Fruit fly (Drosophila melanogaster) whole organism, embryonic: ENCODE data around the gene CG13407.

ENCODE experiments used
- Adf1 ChIP-seq: fragments of 200-800 bp; sonication (Bioruptor generic); IDR thresholded peaks from 2 replicates; pipeline ENCODE4 v1.3.6; 2022; ENCODE audit warnings: missing biosample characterization, missing genetic modification characterization
- Atf-2 ChIP-seq: fragments of 200-800 bp; sonication (Bioruptor generic); optimal IDR thresholded peaks from 2 replicates; lab custom pipeline; 2016; ENCODE audit warnings: missing biosample characterization, missing genetic modification characterization
- CG10565 ChIP-seq: fragments of 200-800 bp; sonication (Bioruptor generic); optimal IDR thresholded peaks from 3 replicates; lab custom pipeline; 2016; ENCODE audit warnings: missing biosample characterization, mild to moderate bottlenecking, missing genetic modification characterization
- CG11504 ChIP-seq: fragments of 200-800 bp; sonication (Bioruptor generic); optimal IDR thresholded peaks from 3 replicates; lab custom pipeline; 2019; ENCODE audit warnings: missing biosample characterization, mild to moderate bottlenecking, missing genetic modification characterization, moderate library complexity
- CG12236 ChIP-seq: fragments of 200-800 bp; sonication (Bioruptor generic); optimal IDR thresholded peaks from 2 replicates; lab custom pipeline; 2016; ENCODE audit warnings: missing biosample characterization, missing genetic modification characterization
- CG12769 ChIP-seq: fragments of 200-800 bp; sonication (Bioruptor generic); optimal IDR thresholded peaks from 2 replicates; lab custom pipeline; 2019; ENCODE audit warnings: missing biosample characterization, mild to moderate bottlenecking, missing genetic modification characterization, moderate library complexity
- CG14860 ChIP-seq: fragments of 200-800 bp; sonication (Bioruptor generic); IDR thresholded peaks from 3 replicates; pipeline ENCODE4 v1.3.6; 2022; ENCODE audit warnings: missing biosample characterization, missing genetic modification characterization; ENCODE audit not compliant: partially characterized antibody
- CG17829 ChIP-seq: fragments of 200-800 bp; optimal IDR thresholded peaks from 2 replicates; lab custom pipeline; 2019; ENCODE audit warnings: missing biosample characterization, mild to moderate bottlenecking, missing genetic modification characterization, moderate library complexity
- CG30020 ChIP-seq: fragments of 200-800 bp; optimal IDR thresholded peaks from 2 replicates; lab custom pipeline; 2019; ENCODE audit warnings: missing biosample characterization, mild to moderate bottlenecking, missing genetic modification characterization, moderate library complexity
- CG31365 ChIP-seq: fragments of 200-800 bp; sonication (Bioruptor generic); optimal IDR thresholded peaks from 2 replicates; lab custom pipeline; 2018; ENCODE audit warnings: missing biosample characterization, mild to moderate bottlenecking, missing genetic modification characterization
- CG34224 ChIP-seq: fragments of 200-800 bp; sonication (Bioruptor generic); IDR thresholded peaks from 3 replicates; pipeline ENCODE4 v1.3.6; 2022; ENCODE audit warnings: missing biosample characterization, missing genetic modification characterization; ENCODE audit not compliant: partially characterized antibody
- CG4404 ChIP-seq: fragments of 200-800 bp; sonication (Bioruptor generic); IDR thresholded peaks from 2 replicates; pipeline ENCODE4 v1.3.6; 2022; ENCODE audit warnings: missing biosample characterization, missing genetic modification characterization
- CG4820 ChIP-seq: fragments of 200-800 bp; sonication (Bioruptor generic); optimal IDR thresholded peaks from 3 replicates; lab custom pipeline; 2016; ENCODE audit warnings: missing biosample characterization, missing genetic modification characterization
- CG5953 ChIP-seq: fragments of 200-800 bp; sonication (Bioruptor generic); IDR thresholded peaks from 2 replicates; pipeline ENCODE4 v1.3.6; 2022; ENCODE audit warnings: missing biosample characterization, missing genetic modification characterization
- CG6765 ChIP-seq: fragments of 200-800 bp; sonication (Bioruptor generic); optimal IDR thresholded peaks from 3 replicates; lab custom pipeline; 2017; ENCODE audit warnings: missing biosample characterization, mild to moderate bottlenecking, missing genetic modification characterization
- CG6791 ChIP-seq: fragments of 200-800 bp; sonication (Bioruptor generic); IDR thresholded peaks from 3 replicates; pipeline ENCODE4 v1.3.6; 2022; ENCODE audit warnings: missing biosample characterization, missing genetic modification characterization; ENCODE audit not compliant: partially characterized antibody
- CG6854 ChIP-seq: fragments of 200-800 bp; sonication (Bioruptor generic); optimal IDR thresholded peaks from 3 replicates; lab custom pipeline; 2017; ENCODE audit warnings: missing biosample characterization, mild to moderate bottlenecking, missing genetic modification characterization
- CG7372 ChIP-seq: fragments of 200-800 bp; sonication (Bioruptor generic); IDR thresholded peaks from 2 replicates; pipeline ENCODE4 v1.3.6; 2022; ENCODE audit warnings: missing biosample characterization, missing genetic modification characterization
- CG7745 ChIP-seq: fragments of 200-800 bp; sonication (Bioruptor generic); optimal IDR thresholded peaks from 2 replicates; lab custom pipeline; 2018; ENCODE audit warnings: missing biosample characterization, mild to moderate bottlenecking, missing genetic modification characterization, moderate library complexity
- CG9797 ChIP-seq: fragments of 200-800 bp; sonication (Bioruptor generic); optimal IDR thresholded peaks from 3 replicates; lab custom pipeline; 2018; ENCODE audit warnings: missing biosample characterization, mild to moderate bottlenecking, missing genetic modification characterization
- D ChIP-seq, 2 experiments: fragments of 200-800 bp in 1 of 2; fragments of >200 bp in 1 of 2; sonication (Bioruptor generic) in 1 of 2; optimal IDR thresholded peaks; 2 replicates in 1 of 2; 3 replicates in 1 of 2; lab custom pipeline; 2017; ENCODE audit warnings: mild to moderate bottlenecking in 1 of 2, missing biosample characterization in 1 of 2, missing genetic modification characterization in 1 of 2, missing genetic modification reagents in 1 of 2
- Dek ChIP-seq: fragments of 200-800 bp; sonication (Bioruptor generic); optimal IDR thresholded peaks from 3 replicates; lab custom pipeline; 2019; ENCODE audit warnings: missing biosample characterization, mild to moderate bottlenecking, missing genetic modification characterization, moderate library complexity
- Dfd ChIP-seq, 2 experiments: fragments of >200 bp; optimal IDR thresholded peaks; 2 replicates each; lab custom pipeline; 2017; ENCODE audit warnings: missing biosample characterization in 2 of 2, missing genetic modification characterization in 2 of 2
- Fer1 ChIP-seq: fragments of 200-800 bp; sonication (Bioruptor generic); optimal IDR thresholded peaks from 2 replicates; lab custom pipeline; 2017; ENCODE audit warnings: missing biosample characterization, mild to moderate bottlenecking, missing genetic modification characterization
- GATAe ChIP-seq: fragments of 200-800 bp; sonication (Bioruptor generic); conservative IDR thresholded peaks from 2 replicates; pipeline ENCODE4 v1.3.6; 2022; ENCODE audit warnings: missing biosample characterization, missing genetic modification characterization
- H15 ChIP-seq: fragments of 200-800 bp; sonication (Bioruptor generic); IDR thresholded peaks from 3 replicates; pipeline ENCODE4 v1.3.6; 2022; ENCODE audit warnings: missing biosample characterization, missing genetic modification characterization
- Hand ChIP-seq: fragments of 200-800 bp; sonication (Bioruptor generic); optimal IDR thresholded peaks from 2 replicates; lab custom pipeline; 2017; ENCODE audit warnings: mild to moderate bottlenecking, missing biosample characterization, missing genetic modification reagents, missing genetic modification characterization
- Hr39 ChIP-seq: fragments of >200 bp; optimal IDR thresholded peaks from 2 replicates; lab custom pipeline; 2017
- Lim3 ChIP-seq: fragments of 200-800 bp; sonication (Bioruptor generic); IDR thresholded peaks from 2 replicates; pipeline ENCODE4 v1.3.6; 2022; ENCODE audit warnings: missing biosample characterization, missing genetic modification characterization
- Mrtf ChIP-seq: fragments of 200-800 bp; sonication (Bioruptor generic); IDR thresholded peaks from 3 replicates; pipeline ENCODE4 v1.3.6; 2022; ENCODE audit warnings: missing biosample characterization, missing genetic modification characterization
- Myb ChIP-seq: fragments of 200-800 bp; sonication (Bioruptor generic); optimal IDR thresholded peaks from 2 replicates; lab custom pipeline; 2016; ENCODE audit warnings: missing biosample characterization, missing genetic modification characterization
- al ChIP-seq: fragments of 200-800 bp; sonication (Bioruptor generic); IDR thresholded peaks from 2 replicates; pipeline ENCODE4 v1.3.6; 2022; ENCODE audit warnings: missing biosample characterization, missing genetic modification characterization
- ato ChIP-seq: fragments of 200-800 bp; sonication (Bioruptor generic); IDR thresholded peaks from 2 replicates; pipeline ENCODE4 v1.3.6; 2022; ENCODE audit warnings: missing biosample characterization, missing genetic modification characterization; ENCODE audit not compliant: partially characterized antibody
- cato ChIP-seq: fragments of 200-800 bp; sonication (Bioruptor generic); optimal IDR thresholded peaks from 2 replicates; lab custom pipeline; 2016; ENCODE audit warnings: missing biosample characterization, missing genetic modification characterization, borderline replicate concordance
- crp ChIP-seq, 2 experiments: fragments of 200-800 bp; sonication (Bioruptor generic); optimal IDR thresholded peaks; 2 replicates in 1 of 2; 3 replicates in 1 of 2; lab custom pipeline; 2017; ENCODE audit warnings: missing biosample characterization in 2 of 2, missing genetic modification characterization in 2 of 2, mild to moderate bottlenecking in 1 of 2, moderate library complexity in 1 of 2
- emc ChIP-seq: fragments of 200-800 bp; sonication (Bioruptor generic); optimal IDR thresholded peaks from 2 replicates; lab custom pipeline; 2016; ENCODE audit warnings: missing biosample characterization, missing genetic modification characterization
- fd102C ChIP-seq: fragments of 200-800 bp; sonication (Bioruptor generic); optimal IDR thresholded peaks from 2 replicates; lab custom pipeline; 2018; ENCODE audit warnings: missing biosample characterization, mild to moderate bottlenecking, missing genetic modification characterization, moderate library complexity
- fd64A ChIP-seq: fragments of 200-800 bp; sonication (Bioruptor generic); optimal IDR thresholded peaks from 3 replicates; lab custom pipeline; 2018; ENCODE audit warnings: missing biosample characterization, mild to moderate bottlenecking, missing genetic modification characterization
- gcm2 ChIP-seq: fragments of 200-800 bp; sonication (Bioruptor generic); optimal IDR thresholded peaks from 2 replicates; lab custom pipeline; 2016; ENCODE audit warnings: missing biosample characterization, missing genetic modification characterization
- gfzf ChIP-seq: fragments of 200-800 bp; sonication (Bioruptor generic); optimal IDR thresholded peaks from 2 replicates; lab custom pipeline; 2016; ENCODE audit warnings: missing biosample characterization, mild to moderate bottlenecking, missing genetic modification characterization, moderate library complexity
- gro ChIP-seq: fragments of 200-800 bp; sonication (Bioruptor generic); optimal IDR thresholded peaks from 2 replicates; lab custom pipeline; 2016; ENCODE audit warnings: missing biosample characterization, missing genetic modification characterization
- lola ChIP-seq, 3 experiments: fragments of >200 bp in 2 of 3; fragments of 200-800 bp in 1 of 3; sonication (Bioruptor generic) in 1 of 3; optimal IDR thresholded peaks; 2 replicates each; lab custom pipeline; 2017 to 2019; ENCODE audit warnings: missing biosample characterization in 3 of 3, missing genetic modification characterization in 3 of 3, mild to moderate bottlenecking in 1 of 3, moderate library complexity in 1 of 3
- nom ChIP-seq: fragments of 200-800 bp; sonication (Bioruptor generic); optimal IDR thresholded peaks from 2 replicates; lab custom pipeline; 2017; ENCODE audit warnings: missing biosample characterization, missing genetic modification characterization, mild to moderate bottlenecking, moderate library complexity, missing genetic modification reagents
- org-1 ChIP-seq: fragments of 200-800 bp; sonication (Bioruptor generic); optimal IDR thresholded peaks from 2 replicates; lab custom pipeline; 2017; ENCODE audit warnings: missing biosample characterization, missing genetic modification characterization
- pan ChIP-seq, 4 experiments: fragments of >200 bp in 3 of 4; fragments of 200-800 bp in 1 of 4; sonication (Bioruptor generic) in 1 of 4; optimal IDR thresholded peaks in 3 of 4; IDR thresholded peaks in 1 of 4; 2 replicates each; pipeline versions ENCODE4 v1.3.6 to Lab custom; 2017 to 2022; ENCODE audit warnings: missing biosample characterization in 2 of 4, missing genetic modification characterization in 2 of 4, mixed read lengths in 1 of 4
- prd ChIP-seq, 3 experiments: fragments of >200 bp in 2 of 3; fragments of 200-800 bp in 1 of 3; sonication (Bioruptor generic) in 1 of 3; optimal IDR thresholded peaks in 2 of 3; IDR thresholded peaks in 1 of 3; 2 replicates in 2 of 3; 3 replicates in 1 of 3; pipeline versions ENCODE4 v1.3.6 to Lab custom; 2017 to 2022; ENCODE audit warnings: missing biosample characterization in 1 of 3, missing genetic modification characterization in 1 of 3
- schlank ChIP-seq: fragments of 200-800 bp; sonication (Bioruptor generic); optimal IDR thresholded peaks from 2 replicates; lab custom pipeline; 2018; ENCODE audit warnings: missing biosample characterization, mild to moderate bottlenecking, missing genetic modification characterization
- stc ChIP-seq: fragments of 200-800 bp; sonication (Bioruptor generic); IDR thresholded peaks from 2 replicates; pipeline ENCODE4 v1.3.6; 2022; ENCODE audit warnings: missing biosample characterization, missing genetic modification characterization
- twi ChIP-seq: fragments of 200-800 bp; optimal IDR thresholded peaks from 2 replicates; lab custom pipeline; 2019; ENCODE audit warnings: missing biosample characterization, mild to moderate bottlenecking, missing genetic modification characterization, moderate library complexity

The CG13407 gene

dm6 chr3R:22147426-22147825 is 44.2 kb downstream of the CG13407 start (continued):
- no peak for TF ChIP-seq GATAe (GFP tag; lab: Robert Waterston, UW)
- TF ChIP-seq Hr39 (lab: Kevin White, UChicago), result no peak
- TF ChIP-seq ato (GFP tag; lab: Robert Waterston, UW), result no peak
- TF ChIP-seq Fer1 (GFP tag; lab: Kevin White, UChicago), result peak; percentile 76
- no peak for TF ChIP-seq prd (optimal IDR thresholded peaks at IDR 0.05; lab: Kevin White, UChicago)
- peak; percentile 45; the same call in 1 of the 3 replicates for TF ChIP-seq prd (GFP tag; IDR thresholded peaks at IDR 0.05; lab: Robert Waterston, UW)
- TF ChIP-seq CG10565 (GFP tag; lab: Kevin White, UChicago), result no peak
- peak; percentile 69 for TF ChIP-seq fd64A
- no peak for TF ChIP-seq nom (GFP tag; lab: Kevin White, UChicago)
- TF ChIP-seq CG12236 (GFP tag; lab: Kevin White, UChicago), result no peak
- TF ChIP-seq CG17829 (tag; lab: Kevin White, UChicago), result peak; percentile 38
- peak; percentile 42 for TF ChIP-seq org-1 (GFP tag; lab: Kevin White, UChicago)
- TF ChIP-seq Hand (GFP tag; lab: Kevin White, UChicago), result no peak
- no peak for TF ChIP-seq gfzf (GFP tag; lab: Kevin White, UChicago)
- peak; percentile 1 for TF ChIP-seq CG11504 (tag; lab: Kevin White, UChicago)
- TF ChIP-seq pan (optimal IDR thresholded peaks at IDR 0.05; lab: Kevin White, UChicago), result no peak
- TF ChIP-seq pan (GFP tag; optimal IDR thresholded peaks at IDR 0.05 in 1 of 2, IDR thresholded peaks at IDR 0.05 in 1 of 2), result no peak
- TF ChIP-seq crp (GFP tag; optimal IDR thresholded peaks at IDR 0.05; lab: Kevin White, UChicago), result no peak
- peak; percentile 90 for TF ChIP-seq CG7745
- TF ChIP-seq D (optimal IDR thresholded peaks at IDR 0.05; lab: Kevin White, UChicago), result no peak
- TF ChIP-seq D (GFP tag; optimal IDR thresholded peaks at IDR 0.05; lab: Kevin White, UChicago), result peak; percentile 65
- TF ChIP-seq CG4404 (GFP tag; lab: Robert Waterston, UW), result no peak
- TF ChIP-seq lola (GFP tag; optimal IDR thresholded peaks at IDR 0.05; lab: Kevin White, UChicago), result peak in 1 of 3 experiments; percentile 49
- TF ChIP-seq twi (tag; lab: Kevin White, UChicago), result peak; percentile 70
- TF ChIP-seq CG7372 (GFP tag; lab: Robert Waterston, UW), result no peak
- no peak for TF ChIP-seq H15 (GFP tag; lab: Robert Waterston, UW)
- TF ChIP-seq gro, result no peak
- no peak for TF ChIP-seq CG14860 (GFP tag; lab: Robert Waterston, UW)
- no peak for TF ChIP-seq CG5953 (GFP tag; lab: Robert Waterston, UW)
- no peak for TF ChIP-seq Atf-2 (GFP tag; lab: Kevin White, UChicago)
- TF ChIP-seq Lim3, result no peak
- no peak for TF ChIP-seq CG4820 (GFP tag; lab: Kevin White, UChicago)
- no peak for TF ChIP-seq emc (GFP tag; lab: Kevin White, UChicago)
- no peak for TF ChIP-seq stc (GFP tag; lab: Robert Waterston, UW)
- no peak for TF ChIP-seq CG6765 (GFP tag; lab: Kevin White, UChicago)
- TF ChIP-seq CG9797 (GFP tag; lab: Kevin White, UChicago), result no peak
- TF ChIP-seq Dfd (GFP tag; optimal IDR thresholded peaks at IDR 0.05; lab: Kevin White, UChicago), result no peak
- TF ChIP-seq cato (GFP tag; lab: Kevin White, UChicago), result no peak
- TF ChIP-seq Mrtf (GFP tag; lab: Robert Waterston, UW), result no peak
- TF ChIP-seq Dek (tag; lab: Kevin White, UChicago), result no peak
- TF ChIP-seq Myb (GFP tag; lab: Kevin White, UChicago), result no peak
- no peak for TF ChIP-seq al (GFP tag; lab: Robert Waterston, UW)
- TF ChIP-seq CG12769 (tag; lab: Kevin White, UChicago), result no peak
- peak; percentile 99 for TF ChIP-seq fd102C (GFP tag; lab: Kevin White, UChicago)
- TF ChIP-seq CG6854 (GFP tag; lab: Kevin White, UChicago), result no peak
- TF ChIP-seq CG34224 (GFP tag; lab: Robert Waterston, UW), result no peak
- peak; percentile 10 for TF ChIP-seq CG31365 (tag; lab: Kevin White, UChicago)
- no peak for TF ChIP-seq CG30020 (tag; lab: Kevin White, UChicago)
- TF ChIP-seq gcm2 (GFP tag; lab: Kevin White, UChicago), result no peak
- TF ChIP-seq schlank (tag; lab: Kevin White, UChicago), result peak; percentile 33
- no peak for TF ChIP-seq Adf1 (GFP tag; lab: Robert Waterston, UW)
- no peak for TF ChIP-seq CG6791
